Fruit fly (Drosophila melanogaster) whole organism, embryonic: ENCODE measurements around the gene CG8128.

ENCODE experiments used
- Ada2b ChIP-seq: fragments of 200-800 bp; sonication (Bioruptor generic); IDR thresholded peaks from 2 replicates; pipeline ENCODE4 v1.3.6; 2022; ENCODE audit warnings: missing biosample characterization, missing genetic modification characterization
- Aef1 ChIP-seq: fragments of 200-800 bp; sonication (Bioruptor generic); IDR thresholded peaks from 3 replicates; pipeline ENCODE4 v1.3.6; 2022; ENCODE audit warnings: missing biosample characterization, missing genetic modification characterization
- Asciz ChIP-seq: fragments of 200-800 bp; sonication (Bioruptor generic); optimal IDR thresholded peaks from 2 replicates; lab custom pipeline; 2017; ENCODE audit warnings: missing biosample characterization, mild to moderate bottlenecking, missing genetic modification characterization, missing genetic modification reagents
- Awh ChIP-seq: fragments of 200-800 bp; sonication (Bioruptor generic); IDR thresholded peaks from 2 replicates; pipeline ENCODE4, ENCODE4 v1.3.6; 2022; ENCODE audit warnings: missing biosample characterization, missing genetic modification characterization
- CG10654 ChIP-seq: fragments of 200-800 bp; sonication (Bioruptor generic); optimal IDR thresholded peaks from 2 replicates; lab custom pipeline; 2016; ENCODE audit warnings: missing biosample characterization, missing genetic modification characterization
- CG11093 ChIP-seq: fragments of 200-800 bp; sonication (Bioruptor generic); IDR thresholded peaks from 3 replicates; pipeline ENCODE4 v1.3.6; 2022; ENCODE audit warnings: missing biosample characterization, missing genetic modification characterization
- CG11456 ChIP-seq: fragments of 200-800 bp; sonication (Bioruptor generic); IDR thresholded peaks from 3 replicates; pipeline ENCODE4 v1.3.6; 2022; ENCODE audit warnings: missing biosample characterization, missing genetic modification characterization
- CG12104 ChIP-seq: fragments of 200-800 bp; sonication (Bioruptor generic); optimal IDR thresholded peaks from 3 replicates; lab custom pipeline; 2016; ENCODE audit warnings: missing biosample characterization, missing genetic modification characterization
- CG12155 ChIP-seq: fragments of 200-800 bp; sonication (Bioruptor generic); optimal IDR thresholded peaks from 3 replicates; lab custom pipeline; 2016; ENCODE audit warnings: missing biosample characterization, missing genetic modification characterization
- CG12942 ChIP-seq: fragments of 200-800 bp; sonication (Bioruptor generic); optimal IDR thresholded peaks from 3 replicates; lab custom pipeline; 2016; ENCODE audit warnings: missing biosample characterization, missing genetic modification characterization
- CG30403 ChIP-seq: fragments of 200-800 bp; sonication (Bioruptor generic); optimal IDR thresholded peaks from 3 replicates; lab custom pipeline; 2016; ENCODE audit warnings: missing biosample characterization, missing genetic modification characterization
- CG3065 ChIP-seq: fragments of 200-800 bp; sonication (Bioruptor generic); optimal IDR thresholded peaks from 2 replicates; lab custom pipeline; 2016; ENCODE audit warnings: missing biosample characterization, missing genetic modification characterization
- CG31224 ChIP-seq: fragments of 200-800 bp; sonication (Bioruptor generic); IDR thresholded peaks from 2 replicates; pipeline ENCODE4 v1.3.6; 2022; ENCODE audit warnings: missing biosample characterization, missing genetic modification characterization
- CG32767 ChIP-seq: fragments of 200-800 bp; sonication (Bioruptor generic); IDR thresholded peaks from 2 replicates; pipeline ENCODE4 v1.3.6; 2022; ENCODE audit warnings: missing biosample characterization, missing genetic modification characterization
- CG33557 ChIP-seq: fragments of 200-800 bp; sonication (Bioruptor generic); optimal IDR thresholded peaks from 2 replicates; lab custom pipeline; 2019; ENCODE audit warnings: missing biosample characterization, mild to moderate bottlenecking, missing genetic modification characterization, moderate library complexity
- CG34376 ChIP-seq: fragments of 200-800 bp; sonication (Bioruptor generic); optimal IDR thresholded peaks from 2 replicates; lab custom pipeline; 2018; ENCODE audit warnings: missing biosample characterization, mild to moderate bottlenecking, missing genetic modification characterization
- CG34422 ChIP-seq: fragments of 200-800 bp; sonication (Bioruptor generic); IDR thresholded peaks from 3 replicates; pipeline ENCODE4 v1.3.6; 2022; ENCODE audit warnings: missing biosample characterization, missing genetic modification characterization
- CG4282 ChIP-seq: fragments of 200-800 bp; sonication (Bioruptor generic); optimal IDR thresholded peaks from 2 replicates; lab custom pipeline; 2016; ENCODE audit warnings: missing biosample characterization, missing genetic modification characterization
- CG4404 ChIP-seq: fragments of 200-800 bp; sonication (Bioruptor generic); IDR thresholded peaks from 2 replicates; pipeline ENCODE4 v1.3.6; 2022; ENCODE audit warnings: missing biosample characterization, missing genetic modification characterization
- CG6791 ChIP-seq: fragments of 200-800 bp; sonication (Bioruptor generic); IDR thresholded peaks from 3 replicates; pipeline ENCODE4 v1.3.6; 2022; ENCODE audit warnings: missing biosample characterization, missing genetic modification characterization; ENCODE audit not compliant: partially characterized antibody
- CG7786 ChIP-seq: fragments of 200-800 bp; sonication (Bioruptor generic); optimal IDR thresholded peaks from 2 replicates; lab custom pipeline; 2016; ENCODE audit warnings: missing biosample characterization, missing genetic modification characterization
- CG7839 ChIP-seq: fragments of 200-800 bp; sonication (Bioruptor generic); optimal IDR thresholded peaks from 3 replicates; lab custom pipeline; 2018; ENCODE audit warnings: missing biosample characterization, mild to moderate bottlenecking, missing genetic modification characterization, moderate library complexity
- CG8281 ChIP-seq: fragments of 200-800 bp; sonication (Bioruptor generic); optimal IDR thresholded peaks from 2 replicates; lab custom pipeline; 2018; ENCODE audit warnings: missing biosample characterization, mild to moderate bottlenecking, missing genetic modification characterization, moderate library complexity
- Dip3 ChIP-seq: fragments of 200-800 bp; sonication (Bioruptor generic); optimal IDR thresholded peaks from 3 replicates; lab custom pipeline; 2016; ENCODE audit warnings: missing biosample characterization, missing genetic modification characterization
- Dref ChIP-seq: fragments of 200-800 bp; sonication (Bioruptor generic); IDR thresholded peaks from 2 replicates; pipeline ENCODE4 v1.3.6; 2022; ENCODE audit warnings: missing biosample characterization, missing genetic modification characterization
- Fer2 ChIP-seq: fragments of 200-800 bp; sonication (Bioruptor generic); optimal IDR thresholded peaks from 2 replicates; lab custom pipeline; 2018; ENCODE audit warnings: missing biosample characterization, mild to moderate bottlenecking, missing genetic modification characterization, moderate library complexity
- GATAe ChIP-seq: fragments of 200-800 bp; sonication (Bioruptor generic); conservative IDR thresholded peaks from 2 replicates; pipeline ENCODE4 v1.3.6; 2022; ENCODE audit warnings: missing biosample characterization, missing genetic modification characterization
- H2.0 ChIP-seq: fragments of 200-800 bp; sonication (Bioruptor generic); IDR thresholded peaks from 2 replicates; pipeline ENCODE4 v1.3.6; 2022; ENCODE audit warnings: missing biosample characterization, missing genetic modification characterization
- HmgD ChIP-seq: fragments of 200-800 bp; sonication (Bioruptor generic); optimal IDR thresholded peaks from 3 replicates; lab custom pipeline; 2016; ENCODE audit warnings: missing biosample characterization, missing genetic modification characterization
- Oaz ChIP-seq: fragments of 200-800 bp; sonication (Bioruptor generic); IDR thresholded peaks from 2 replicates; pipeline ENCODE4 v1.3.6; 2022; ENCODE audit warnings: missing biosample characterization, missing genetic modification characterization
- Rx ChIP-seq: fragments of 200-800 bp; sonication (Bioruptor generic); IDR thresholded peaks from 2 replicates; pipeline ENCODE4 v1.3.6; 2022; ENCODE audit warnings: missing biosample characterization, missing genetic modification characterization
- Sry-β ChIP-seq: fragments of 200-800 bp; sonication (Bioruptor generic); optimal IDR thresholded peaks from 2 replicates; lab custom pipeline; 2018; ENCODE audit warnings: missing biosample characterization, mild to moderate bottlenecking, missing genetic modification characterization, moderate library complexity
- Ssrp ChIP-seq: fragments of 200-800 bp; sonication (Bioruptor generic); optimal IDR thresholded peaks from 2 replicates; lab custom pipeline; 2018; ENCODE audit warnings: missing biosample characterization, mild to moderate bottlenecking, missing genetic modification characterization, moderate library complexity
- Usf ChIP-seq: fragments of 200-800 bp; sonication (Bioruptor generic); optimal IDR thresholded peaks from 2 replicates; lab custom pipeline; 2017; ENCODE audit warnings: missing genotype, missing biosample characterization, missing genetic modification characterization
- al ChIP-seq: fragments of 200-800 bp; sonication (Bioruptor generic); IDR thresholded peaks from 2 replicates; pipeline ENCODE4 v1.3.6; 2022; ENCODE audit warnings: missing biosample characterization, missing genetic modification characterization
- aop ChIP-seq: fragments of 200-800 bp; sonication (Bioruptor generic); IDR thresholded peaks from 2 replicates; pipeline ENCODE4 v1.3.6; 2022; ENCODE audit warnings: missing biosample characterization, missing genetic modification characterization
- ap ChIP-seq: fragments of 200-800 bp; sonication (Bioruptor generic); IDR thresholded peaks from 2 replicates; pipeline ENCODE4 v1.3.6; 2022; ENCODE audit warnings: missing biosample characterization, missing genetic modification characterization
- ash1 ChIP-seq: fragments of 200-800 bp; sonication (Bioruptor generic); optimal IDR thresholded peaks from 2 replicates; lab custom pipeline; 2018; ENCODE audit warnings: missing biosample characterization, mild to moderate bottlenecking, missing genetic modification characterization
- bbx ChIP-seq: fragments of 200-800 bp; sonication (Bioruptor generic); IDR thresholded peaks from 2 replicates; pipeline ENCODE4 v1.3.6; 2022; ENCODE audit warnings: missing biosample characterization, missing genetic modification characterization; ENCODE audit not compliant: partially characterized antibody
- chn ChIP-seq: fragments of 200-800 bp; sonication (Bioruptor generic); optimal IDR thresholded peaks from 2 replicates; lab custom pipeline; 2016; ENCODE audit warnings: missing biosample characterization, missing genetic modification characterization
- croc ChIP-seq: fragments of 200-800 bp; sonication (Bioruptor generic); conservative IDR thresholded peaks from 3 replicates; pipeline ENCODE4 v1.3.6; 2022; ENCODE audit warnings: missing biosample characterization, missing genetic modification characterization
- eyg ChIP-seq: fragments of 200-800 bp; sonication (Bioruptor generic); optimal IDR thresholded peaks from 3 replicates; lab custom pipeline; 2016; ENCODE audit warnings: missing biosample characterization, missing genetic modification characterization
- fru ChIP-seq: fragments of >200 bp; optimal IDR thresholded peaks from 2 replicates; lab custom pipeline; 2017
- gt ChIP-seq: fragments of 200-800 bp; sonication (Bioruptor generic); IDR thresholded peaks from 2 replicates; pipeline ENCODE4 v1.3.6; 2022; ENCODE audit warnings: missing biosample characterization, missing genetic modification characterization
- hb ChIP-seq: fragments of 200-800 bp; sonication (Bioruptor generic); IDR thresholded peaks from 3 replicates; pipeline ENCODE4 v1.3.6; 2022; ENCODE audit warnings: missing biosample characterization, missing genetic modification characterization; ENCODE audit not compliant: partially characterized antibody
- maf-S ChIP-seq: fragments of 200-800 bp; sonication (Bioruptor generic); optimal IDR thresholded peaks from 2 replicates; lab custom pipeline; 2016; ENCODE audit warnings: missing biosample characterization, missing genetic modification characterization
- mam ChIP-seq: fragments of 200-800 bp; sonication (Bioruptor generic); optimal IDR thresholded peaks from 3 replicates; lab custom pipeline; 2016; ENCODE audit warnings: missing biosample characterization, missing genetic modification characterization
- nerfin-1 ChIP-seq: fragments of 200-800 bp; sonication (Bioruptor generic); optimal IDR thresholded peaks from 3 replicates; lab custom pipeline; 2019; ENCODE audit warnings: missing biosample characterization, mild to moderate bottlenecking, missing genetic modification characterization, moderate library complexity
- rib ChIP-seq: fragments of 200-800 bp; sonication (Bioruptor generic); IDR thresholded peaks from 2 replicates; pipeline ENCODE4 v1.3.6; 2022; ENCODE audit warnings: missing biosample characterization, missing genetic modification characterization
- salm ChIP-seq: fragments of 200-800 bp; sonication (Bioruptor generic); optimal IDR thresholded peaks from 2 replicates; lab custom pipeline; 2018; ENCODE audit warnings: missing biosample characterization, mild to moderate bottlenecking, missing genetic modification characterization
- ttk ChIP-seq: fragments of 200-800 bp; sonication (Bioruptor generic); IDR thresholded peaks from 2 replicates; pipeline ENCODE4 v2.1.2; 2022; ENCODE audit warnings: missing biosample characterization, missing genetic modification characterization
- vfl ChIP-seq: fragments of 200-800 bp; sonication (Bioruptor generic); optimal IDR thresholded peaks from 2 replicates; lab custom pipeline; 2016; ENCODE audit warnings: missing biosample characterization, missing genetic modification characterization

CG8128 gene

DNA sequence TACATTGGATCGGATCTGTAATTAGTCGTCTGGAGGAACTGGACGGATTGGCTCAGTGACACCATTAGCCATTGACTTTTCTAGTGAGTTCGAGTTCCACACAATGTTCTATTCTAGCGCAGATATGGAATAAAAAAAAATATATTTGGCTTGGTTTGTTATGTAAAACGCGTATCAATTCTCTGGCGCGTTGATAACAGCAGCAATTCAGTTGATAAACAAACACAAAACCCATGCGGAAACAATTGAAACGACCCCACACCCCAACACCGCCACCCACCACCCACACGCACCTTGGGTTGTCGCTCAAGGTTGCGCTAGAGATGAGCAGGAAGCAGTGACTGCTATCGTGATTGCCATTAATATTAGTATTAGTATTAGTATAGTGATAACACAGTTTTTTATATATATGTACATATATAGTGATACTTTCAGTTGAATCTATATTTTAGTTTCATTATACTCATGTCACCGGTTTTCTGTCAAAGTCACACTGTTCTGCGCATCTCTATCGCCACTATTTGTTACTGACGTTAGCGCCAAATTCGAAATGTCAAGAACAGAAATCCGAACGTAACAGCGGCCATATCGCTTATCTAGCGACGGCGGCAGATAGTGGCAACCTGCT, 401 bp downstream of the CG8128 start (continued):
- TF ChIP-seq bbx (GFP tag; lab: Robert Waterston, UW) (no peak), ttk (GFP tag; lab: Robert Waterston, UW) (peak; percentile 92), CG12155 (GFP tag; lab: Kevin White, UChicago) (peak; percentile 90), CG31224 (GFP tag; lab: Robert Waterston, UW) (peak; percentile 90), maf-S (GFP tag; lab: Kevin White, UChicago) (no peak), Rx (GFP tag; lab: Robert Waterston, UW) (peak; percentile 86), Dref (GFP tag; lab: Robert Waterston, UW) (peak; percentile 42), CG3065 (peak; percentile 10), CG12104 (GFP tag; lab: Kevin White, UChicago) (peak; percentile 88), Aef1 (GFP tag; lab: Robert Waterston, UW) (peak; percentile 95), chn (GFP tag; lab: Kevin White, UChicago) (peak; percentile 87), CG8281 (tag; lab: Kevin White, UChicago) (peak; percentile 81), hb (GFP tag; lab: Robert Waterston, UW) (no peak), CG7839 (tag; lab: Kevin White, UChicago) (peak; percentile 96), ash1 (GFP tag; lab: Kevin White, UChicago) (peak; percentile 82), Oaz (peak; percentile 84), eyg (GFP tag; lab: Kevin White, UChicago) (no peak), al (GFP tag; lab: Robert Waterston, UW) (peak; percentile 94), CG30403 (peak; percentile 95), rib (peak; percentile 93), salm (tag; lab: Kevin White, UChicago) (peak; percentile 79), CG12942 (GFP tag; lab: Kevin White, UChicago) (peak; percentile 85), CG34376 (GFP tag; lab: Kevin White, UChicago) (peak; percentile 91), Ssrp (tag; lab: Kevin White, UChicago) (peak; percentile 83), fru (no peak), vfl (GFP tag; lab: Kevin White, UChicago) (peak; percentile 77), nerfin-1 (peak; percentile 83), CG10654 (GFP tag; lab: Kevin White, UChicago) (peak; percentile 87), croc (GFP tag; lab: Robert Waterston, UW) (peak; percentile 89), GATAe (peak; percentile 80), Fer2 (tag; lab: Kevin White, UChicago) (peak; percentile 93), mam (peak; percentile 61), CG33557 (GFP tag; lab: Kevin White, UChicago) (peak; percentile 45), Awh (peak; percentile 81), CG4404 (GFP tag; lab: Robert Waterston, UW) (peak; percentile 90), gt (GFP tag; lab: Robert Waterston, UW) (peak; percentile 80), ap (peak; percentile 93), CG32767 (GFP tag; lab: Robert Waterston, UW) (peak; percentile 84), CG11093 (GFP tag; lab: Robert Waterston, UW) (peak; percentile 87), CG34422 (GFP tag; lab: Robert Waterston, UW) (peak; percentile 96), Asciz (GFP tag; lab: Kevin White, UChicago) (no peak), aop (peak; percentile 70), Dip3 (GFP tag; lab: Kevin White, UChicago) (peak; percentile 72), Ada2b (GFP tag; lab: Robert Waterston, UW) (peak; percentile 96), CG11456 (peak; percentile 93), HmgD (GFP tag; lab: Kevin White, UChicago) (no peak), CG7786 (GFP tag; lab: Kevin White, UChicago) (peak; percentile 44), Sry-β (GFP tag; lab: Kevin White, UChicago) (peak; percentile 91), H2.0 (peak; percentile 93), CG6791 (GFP tag; lab: Robert Waterston, UW) (no peak), Usf (GFP tag; lab: Kevin White, UChicago) (peak; percentile 77), CG4282 (no peak)
